Fruit fly (Drosophila melanogaster) S2 (cell line): ENCODE results near the gene Antdh.

Experiments used
- CG8478 ChIP-seq: fragments of >200 bp; optimal IDR thresholded peaks from 2 replicates; lab custom pipeline; 2018
- CTCF ChIP-seq, 2 experiments: fragments of >200 bp; optimal IDR thresholded peaks; 2 replicates each; lab custom pipeline; 2018

DNA sequence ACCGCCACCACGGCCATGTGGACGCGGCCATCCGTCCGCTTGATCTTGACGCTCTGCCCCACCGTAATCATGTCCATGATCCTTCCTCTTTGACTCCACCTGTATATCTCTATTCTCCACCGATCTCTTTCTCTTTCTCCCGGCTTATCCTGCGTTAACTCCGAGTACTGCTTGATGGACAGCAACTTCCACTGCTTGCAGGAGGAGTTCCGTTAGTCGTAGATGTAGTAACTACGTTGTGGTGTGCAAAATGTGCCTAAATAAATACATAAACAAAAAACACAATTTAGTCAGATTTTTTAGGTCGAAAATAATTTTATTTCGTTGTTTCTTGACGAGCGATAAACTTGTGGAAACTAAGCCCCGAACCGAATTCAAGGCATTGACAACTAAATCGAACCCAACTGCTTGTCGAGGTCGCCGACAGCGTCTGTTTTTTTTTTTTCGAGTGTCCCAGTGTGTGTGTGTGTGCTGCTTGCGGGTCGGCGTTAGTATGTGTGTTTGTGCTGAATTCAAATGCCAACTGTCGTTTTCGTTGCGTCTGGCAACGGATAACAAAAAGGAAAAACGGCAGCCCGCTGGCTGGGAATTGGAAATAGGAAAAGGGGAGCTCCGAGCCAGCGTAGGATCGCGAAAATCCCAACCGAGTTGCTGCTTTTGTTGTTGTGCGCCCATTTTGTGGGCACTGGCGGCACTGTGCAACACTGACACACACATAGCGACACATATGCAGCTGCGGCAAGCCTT lies 32.8 kb downstream of the Antdh start:
- TF ChIP-seq CG8478 (lab: Kevin White, UChicago) = no peak
- no peak for TF ChIP-seq CTCF (optimal IDR thresholded peaks at IDR 0.05; lab: Kevin White, UChicago)
